Worm (Caenorhabditis elegans) whole organism, L2 larva: Measurements from ENCODE around the gene C23G10.7.
A peak's percentile ranks its signal among the peaks of the same experiment; 100 is the strongest.

Experiments used
- C34F6.9 ChIP-seq: fragments of 150-350 bp; optimal IDR thresholded peaks from 2 replicates; lab custom pipeline; 2014; ENCODE audit warnings: missing biosample characterization, missing genetic modification characterization
- F13H6.1 ChIP-seq: sonication (generic microtip); optimal IDR thresholded peaks from 2 replicates; lab custom pipeline; 2016; ENCODE audit warnings: missing genetic modification characterization, missing compliant biosample characterization
- R02D3.7 ChIP-seq: fragments of 150-350 bp; optimal IDR thresholded peaks from 2 replicates; lab custom pipeline; 2014; ENCODE audit warnings: missing biosample characterization, missing genetic modification characterization
- Y55F3AM.14 ChIP-seq: fragments of 200-800 bp; sonication (Bioruptor generic); optimal IDR thresholded peaks from 2 replicates; lab custom pipeline; 2018; ENCODE audit warnings: mild to moderate bottlenecking, missing genetic modification characterization, missing compliant biosample characterization
- ZK546.5 ChIP-seq: sonication (generic microtip); optimal IDR thresholded peaks from 2 replicates; lab custom pipeline; 2017; ENCODE audit warnings: missing biosample characterization, missing genetic modification characterization
- alr-1 ChIP-seq: fragments of 150-350 bp; optimal IDR thresholded peaks from 2 replicates; lab custom pipeline; 2014; ENCODE audit warnings: missing biosample characterization, missing genetic modification characterization
- aly-2 ChIP-seq: fragments of 150-350 bp; optimal IDR thresholded peaks from 2 replicates; lab custom pipeline; 2014; ENCODE audit warnings: missing biosample characterization, missing genetic modification characterization
- ama-1 ChIP-seq: fragments of 150-350 bp; optimal IDR thresholded peaks from 2 replicates; lab custom pipeline; 2018; ENCODE audit warnings: inconsistent platforms
- blmp-1 ChIP-seq: sonication (generic microtip); optimal IDR thresholded peaks from 2 replicates; lab custom pipeline; 2017; ENCODE audit warnings: missing genetic modification characterization, mild to moderate bottlenecking, missing compliant biosample characterization, antibody characterized with exemption, moderate library complexity; ENCODE audit not compliant: insufficient read depth
- ceh-16 ChIP-seq: fragments of 150-350 bp; optimal IDR thresholded peaks from 2 replicates; lab custom pipeline; 2014; ENCODE audit warnings: missing biosample characterization, missing genetic modification characterization
- ceh-82 ChIP-seq: fragments of 150-350 bp; optimal IDR thresholded peaks from 2 replicates; lab custom pipeline; 2014; ENCODE audit warnings: missing biosample characterization, missing genetic modification characterization
- crh-2 ChIP-seq: sonication (generic microtip); optimal IDR thresholded peaks from 2 replicates; lab custom pipeline; 2017; ENCODE audit warnings: missing biosample characterization, missing genetic modification characterization
- dmd-4 ChIP-seq: sonication (generic microtip); optimal IDR thresholded peaks from 2 replicates; lab custom pipeline; 2017; ENCODE audit warnings: missing biosample characterization, missing genetic modification characterization
- egl-27 ChIP-seq: sonication (generic microtip); optimal IDR thresholded peaks from 3 replicates; lab custom pipeline; 2017; ENCODE audit warnings: missing biosample characterization, missing genetic modification reagents, missing genetic modification characterization
- elt-1 ChIP-seq: fragments of 150-350 bp; optimal IDR thresholded peaks from 2 replicates; lab custom pipeline; 2014; ENCODE audit warnings: missing biosample characterization, missing genetic modification characterization
- elt-3 ChIP-seq: sonication (generic microtip); optimal IDR thresholded peaks from 2 replicates; lab custom pipeline; 2017; ENCODE audit warnings: missing biosample characterization, missing genetic modification characterization
- fos-1 ChIP-seq: fragments of 150-350 bp; optimal IDR thresholded peaks from 2 replicates; lab custom pipeline; 2014; ENCODE audit warnings: missing biosample characterization, missing genetic modification characterization
- gmeb-1 ChIP-seq: fragments of 150-350 bp; optimal IDR thresholded peaks from 2 replicates; lab custom pipeline; 2014; ENCODE audit warnings: missing biosample characterization, missing genetic modification characterization
- lin-11 ChIP-seq: fragments of 150-350 bp; sonication (generic microtip); optimal IDR thresholded peaks from 2 replicates; lab custom pipeline; 2014; ENCODE audit warnings: missing biosample characterization, missing genetic modification characterization, inconsistent platforms, mixed read lengths
- lin-13 ChIP-seq: fragments of 150-350 bp; optimal IDR thresholded peaks from 2 replicates; lab custom pipeline; 2014; ENCODE audit warnings: missing biosample characterization, missing genetic modification reagents, missing genetic modification characterization
- lin-39 ChIP-seq: fragments of 150-350 bp; optimal IDR thresholded peaks from 2 replicates; lab custom pipeline; 2014; ENCODE audit warnings: missing biosample characterization, missing genetic modification reagents, missing genetic modification characterization
- lsy-2 ChIP-seq, 2 experiments: fragments of 150-350 bp in 1 of 2; sonication (generic microtip) in 1 of 2; optimal IDR thresholded peaks; 2 replicates each; lab custom pipeline; 2014 to 2017; ENCODE audit warnings: missing biosample characterization in 2 of 2, missing genetic modification characterization in 2 of 2
- mab-5 ChIP-seq: fragments of 150-350 bp; optimal IDR thresholded peaks from 2 replicates; lab custom pipeline; 2014; ENCODE audit warnings: missing biosample characterization, missing genetic modification characterization
- mbf-1 ChIP-seq: sonication (generic microtip); optimal IDR thresholded peaks from 2 replicates; lab custom pipeline; 2017; ENCODE audit warnings: missing biosample characterization, missing genetic modification characterization
- mdl-1 ChIP-seq, 2 experiments: fragments of 150-350 bp in 1 of 2; sonication (generic microtip) in 1 of 2; optimal IDR thresholded peaks; 2 replicates each; lab custom pipeline; 2017; ENCODE audit warnings: missing biosample characterization in 2 of 2, missing genetic modification characterization in 2 of 2
- nhr-10 ChIP-seq: sonication (generic microtip); optimal IDR thresholded peaks from 2 replicates; lab custom pipeline; 2017; ENCODE audit warnings: missing biosample characterization, missing genetic modification characterization
- nhr-11 ChIP-seq: fragments of 150-350 bp; optimal IDR thresholded peaks from 2 replicates; lab custom pipeline; 2014; ENCODE audit warnings: missing biosample characterization, missing genetic modification characterization
- nhr-12 ChIP-seq: fragments of 150-350 bp; optimal IDR thresholded peaks from 2 replicates; lab custom pipeline; 2014; ENCODE audit warnings: missing biosample characterization, missing genetic modification characterization
- nhr-129 ChIP-seq: fragments of 150-350 bp; optimal IDR thresholded peaks from 2 replicates; lab custom pipeline; 2014; ENCODE audit warnings: missing biosample characterization, missing genetic modification characterization
- nhr-21 ChIP-seq: fragments of 150-350 bp; optimal IDR thresholded peaks from 2 replicates; lab custom pipeline; 2014; ENCODE audit warnings: missing biosample characterization, missing genetic modification characterization
- nhr-23 ChIP-seq: fragments of 150-350 bp; optimal IDR thresholded peaks from 2 replicates; lab custom pipeline; 2014; ENCODE audit warnings: missing biosample characterization, missing genetic modification reagents, missing genetic modification characterization
- nhr-237 ChIP-seq: fragments of 150-350 bp; optimal IDR thresholded peaks from 2 replicates; lab custom pipeline; 2014; ENCODE audit warnings: missing biosample characterization, missing genetic modification characterization
- nhr-25 ChIP-seq: fragments of 150-350 bp; sonication (generic microtip); optimal IDR thresholded peaks from 3 replicates; lab custom pipeline; 2014; ENCODE audit warnings: missing biosample characterization, missing genetic modification characterization
- nhr-6 ChIP-seq: fragments of 150-350 bp; optimal IDR thresholded peaks from 2 replicates; lab custom pipeline; 2014; ENCODE audit warnings: missing biosample characterization, missing genetic modification characterization
- nhr-77 ChIP-seq: fragments of 150-350 bp; optimal IDR thresholded peaks from 2 replicates; lab custom pipeline; 2014; ENCODE audit warnings: missing biosample characterization, missing genetic modification characterization
- peb-1 ChIP-seq: fragments of 150-350 bp; optimal IDR thresholded peaks from 2 replicates; lab custom pipeline; 2014; ENCODE audit warnings: missing biosample characterization, missing genetic modification characterization
- sem-4 ChIP-seq: fragments of 150-350 bp; optimal IDR thresholded peaks from 2 replicates; lab custom pipeline; 2014; ENCODE audit warnings: missing biosample characterization, missing genetic modification reagents, missing genetic modification characterization
- skn-1 ChIP-seq: sonication (generic microtip); optimal IDR thresholded peaks from 2 replicates; lab custom pipeline; 2017; ENCODE audit warnings: missing biosample characterization, missing genetic modification characterization
- sma-3 ChIP-seq: sonication (generic microtip); optimal IDR thresholded peaks from 2 replicates; lab custom pipeline; 2016; ENCODE audit warnings: missing genetic modification reagents, missing genetic modification characterization, missing compliant biosample characterization
- sma-9 ChIP-seq, 2 experiments: fragments of 150-350 bp in 1 of 2; sonication (generic microtip) in 1 of 2; optimal IDR thresholded peaks; 2 replicates each; lab custom pipeline; 2014 to 2016; ENCODE audit warnings: missing genetic modification characterization in 2 of 2, mild to moderate bottlenecking in 1 of 2, missing biosample characterization in 1 of 2, missing compliant biosample characterization in 1 of 2, missing genetic modification reagents in 1 of 2, moderate library complexity in 1 of 2
- snpc-4 ChIP-seq: fragments of 150-350 bp; optimal IDR thresholded peaks from 2 replicates; lab custom pipeline; 2014; ENCODE audit warnings: missing biosample characterization, missing genetic modification characterization
- unc-39 ChIP-seq: fragments of 150-350 bp; optimal IDR thresholded peaks from 2 replicates; lab custom pipeline; 2014; ENCODE audit warnings: missing biosample characterization, missing genetic modification characterization
- unc-55 ChIP-seq: fragments of 150-350 bp; sonication (generic microtip); optimal IDR thresholded peaks from 3 replicates; lab custom pipeline; 2014; ENCODE audit warnings: missing biosample characterization, missing genetic modification reagents, missing genetic modification characterization
- unc-62 ChIP-seq: fragments of 150-350 bp; optimal IDR thresholded peaks from 2 replicates; lab custom pipeline; 2014; ENCODE audit warnings: missing biosample characterization, missing genetic modification reagents, missing genetic modification characterization
- zag-1 ChIP-seq: fragments of 150-350 bp; optimal IDR thresholded peaks from 2 replicates; lab custom pipeline; 2014; ENCODE audit warnings: missing biosample characterization, missing genetic modification characterization
- ztf-1 ChIP-seq: fragments of 200-800 bp; sonication (Bioruptor generic); conservative IDR thresholded peaks from 2 replicates; pipeline ENCODE4 v1.3.6; 2022; ENCODE audit warnings: missing genetic modification characterization, missing compliant biosample characterization
- ztf-11 ChIP-seq: sonication (generic microtip); optimal IDR thresholded peaks from 2 replicates; lab custom pipeline; 2017; ENCODE audit warnings: missing biosample characterization, missing genetic modification characterization
- ztf-4 ChIP-seq: fragments of 150-350 bp; optimal IDR thresholded peaks from 2 replicates; lab custom pipeline; 2014; ENCODE audit warnings: missing biosample characterization, missing genetic modification characterization

C23G10.7 gene

ce11 chrIII:6198378-6199234 is at the start of gene C23G10.7, which contains the start of gene rpn-2:
Gene C23G10.7, minus strand, starts transcription at chrIII:6198414.
Gene rpn-2, plus strand, starts transcription at chrIII:6199184.
- TF ChIP-seq zag-1 (no peak), ceh-82 (tag; lab: Kevin White, UChicago) (no peak), nhr-25 (tag; lab: Kevin White, UChicago) (peak; percentile 61), sma-9 (GFP tag; optimal IDR thresholded peaks at IDR 0.05; lab: Kevin White, UChicago) (peak; percentile 71), sma-9 (tag; optimal IDR thresholded peaks at IDR 0.05; lab: Kevin White, UChicago) (no peak), ztf-1 (GFP tag; lab: Robert Waterston, UW) (no peak), ztf-4 (tag; lab: Kevin White, UChicago) (no peak), skn-1 (tag; lab: Kevin White, UChicago) (peak; percentile 95), crh-2 (tag; lab: Kevin White, UChicago) (peak; percentile 46), alr-1 (tag; lab: Kevin White, UChicago) (no peak), gmeb-1 (peak; percentile 73), nhr-12 (tag; lab: Kevin White, UChicago) (no peak), ama-1 (lab: Kevin White, UChicago) (peak; percentile 27), nhr-23 (tag; lab: Kevin White, UChicago) (no peak), lin-13 (GFP tag; lab: Kevin White, UChicago) (peak; percentile 45), nhr-21 (tag; lab: Kevin White, UChicago) (peak; percentile 20), ceh-16 (tag; lab: Kevin White, UChicago) (no peak), fos-1 (tag; lab: Kevin White, UChicago) (peak; percentile 39), mdl-1 (tag; optimal IDR thresholded peaks at IDR 0.05; lab: Kevin White, UChicago) (no peak), unc-55 (no peak), nhr-129 (peak; percentile 49), peb-1 (tag; lab: Kevin White, UChicago) (no peak), nhr-77 (tag; lab: Kevin White, UChicago) (no peak), blmp-1 (tag; lab: Kevin White, UChicago) (no peak), elt-3 (no peak), R02D3.7 (tag; lab: Kevin White, UChicago) (no peak), lsy-2 (tag; optimal IDR thresholded peaks at IDR 0.05; lab: Kevin White, UChicago) (peak; percentile 76 to 88), egl-27 (tag; lab: Kevin White, UChicago) (peak; percentile 19), dmd-4 (tag; lab: Kevin White, UChicago) (no peak), elt-1 (tag; lab: Kevin White, UChicago) (no peak), nhr-10 (no peak), aly-2 (tag; lab: Kevin White, UChicago) (no peak), ZK546.5 (no peak), F13H6.1 (peak; percentile 49), nhr-237 (tag; lab: Kevin White, UChicago) (no peak), nhr-6 (tag; lab: Kevin White, UChicago) (no peak), lin-39 (no peak), lin-11 (tag; lab: Kevin White, UChicago) (peak; percentile 50), snpc-4 (tag; lab: Kevin White, UChicago) (no peak), unc-62 (GFP tag; lab: Kevin White, UChicago) (no peak), nhr-11 (tag; lab: Kevin White, UChicago) (no peak), C34F6.9 (tag; lab: Kevin White, UChicago) (peak; percentile 87), sma-3 (GFP tag; lab: Kevin White, UChicago) (peak; percentile 44), mbf-1 (no peak), Y55F3AM.14 (GFP tag; lab: Kevin White, UChicago) (no peak), mab-5 (tag; lab: Kevin White, UChicago) (peak; percentile 3), ztf-11 (tag; lab: Kevin White, UChicago) (no peak), sem-4 (tag; lab: Kevin White, UChicago) (no peak), unc-39 (tag; lab: Kevin White, UChicago) (no peak)
